Fruit fly (Drosophila melanogaster) whole organism, adult: ENCODE results near the gene CenB1A.

Experiments
- CG11617 ChIP-seq: fragments of 200-800 bp; sonication (Bioruptor generic); optimal IDR thresholded peaks from 2 replicates; lab custom pipeline; 2017; ENCODE audit warnings: mild to moderate bottlenecking, missing biosample characterization, missing genetic modification reagents, missing genetic modification characterization
- CG14711 ChIP-seq: fragments of 200-800 bp; sonication (Bioruptor generic); optimal IDR thresholded peaks from 2 replicates; lab custom pipeline; 2018; ENCODE audit warnings: missing biosample characterization, mild to moderate bottlenecking, missing genetic modification characterization, moderate library complexity
- CG33017 ChIP-seq: fragments of 200-800 bp; sonication (Bioruptor generic); optimal IDR thresholded peaks from 2 replicates; lab custom pipeline; 2018; ENCODE audit warnings: missing biosample characterization, mild to moderate bottlenecking, missing genetic modification characterization, moderate library complexity
- CG5204 ChIP-seq: fragments of 200-800 bp; sonication (Bioruptor generic); optimal IDR thresholded peaks from 2 replicates; lab custom pipeline; 2016; ENCODE audit warnings: missing biosample characterization, missing genetic modification characterization
- CG7045 ChIP-seq: fragments of 200-800 bp; sonication (Bioruptor generic); optimal IDR thresholded peaks from 2 replicates; lab custom pipeline; 2017; ENCODE audit warnings: missing biosample characterization, mild to moderate bottlenecking, missing genetic modification characterization
- CG7101 ChIP-seq: fragments of 200-800 bp; sonication (Bioruptor generic); optimal IDR thresholded peaks from 2 replicates; lab custom pipeline; 2018; ENCODE audit warnings: missing biosample characterization, mild to moderate bottlenecking, missing genetic modification characterization, moderate library complexity
- Clk ChIP-seq: fragments of 200-800 bp; sonication (Bioruptor generic); optimal IDR thresholded peaks from 2 replicates; lab custom pipeline; 2017; ENCODE audit warnings: missing biosample characterization, missing genetic modification characterization
- Hr96 ChIP-seq: fragments of 200-800 bp; sonication (Bioruptor generic); optimal IDR thresholded peaks from 2 replicates; lab custom pipeline; 2016; ENCODE audit warnings: missing biosample characterization, missing genetic modification characterization
- kay ChIP-seq: fragments of 200-800 bp; sonication (Bioruptor generic); peaks from one replicate; lab custom pipeline; 2016; ENCODE audit warnings: missing biosample characterization, missing genetic modification characterization, borderline replicate concordance
- ovo ChIP-seq: fragments of 200-800 bp; sonication (Bioruptor generic); optimal IDR thresholded peaks from 2 replicates; lab custom pipeline; 2016; ENCODE audit warnings: missing biosample characterization, missing genetic modification characterization
- pad ChIP-seq: fragments of 200-800 bp; sonication (Bioruptor generic); optimal IDR thresholded peaks from 3 replicates; lab custom pipeline; 2017; ENCODE audit warnings: missing biosample characterization, missing genetic modification characterization, mild to moderate bottlenecking, moderate library complexity, missing genetic modification reagents
- toe ChIP-seq: fragments of 200-800 bp; sonication (Bioruptor generic); optimal IDR thresholded peaks from 2 replicates; lab custom pipeline; 2016; ENCODE audit warnings: missing biosample characterization, missing genetic modification characterization

dm6 chr3R:23138992-23139633, 20.9 kb downstream of the CenB1A start:
- TF ChIP-seq CG11617 (GFP tag; lab: Kevin White, UChicago) (no peak), toe (GFP tag; lab: Kevin White, UChicago) (no peak), CG14711 (no peak), kay (GFP tag; lab: Kevin White, UChicago) (no peak), CG7045 (GFP tag; lab: Kevin White, UChicago) (no peak), Hr96 (no peak), ovo (no peak), pad (GFP tag; lab: Kevin White, UChicago) (no peak), CG33017 (tag; lab: Kevin White, UChicago) (no peak), CG5204 (GFP tag; lab: Kevin White, UChicago) (no peak), Clk (GFP tag; lab: Kevin White, UChicago) (no peak), CG7101 (tag; lab: Kevin White, UChicago) (no peak)
